Worm (Caenorhabditis elegans): ENCODE results near the gene ucr-1.
A peak's percentile ranks its signal among the peaks of the same experiment; 100 is the strongest.

ucr-1 gene

DNA sequence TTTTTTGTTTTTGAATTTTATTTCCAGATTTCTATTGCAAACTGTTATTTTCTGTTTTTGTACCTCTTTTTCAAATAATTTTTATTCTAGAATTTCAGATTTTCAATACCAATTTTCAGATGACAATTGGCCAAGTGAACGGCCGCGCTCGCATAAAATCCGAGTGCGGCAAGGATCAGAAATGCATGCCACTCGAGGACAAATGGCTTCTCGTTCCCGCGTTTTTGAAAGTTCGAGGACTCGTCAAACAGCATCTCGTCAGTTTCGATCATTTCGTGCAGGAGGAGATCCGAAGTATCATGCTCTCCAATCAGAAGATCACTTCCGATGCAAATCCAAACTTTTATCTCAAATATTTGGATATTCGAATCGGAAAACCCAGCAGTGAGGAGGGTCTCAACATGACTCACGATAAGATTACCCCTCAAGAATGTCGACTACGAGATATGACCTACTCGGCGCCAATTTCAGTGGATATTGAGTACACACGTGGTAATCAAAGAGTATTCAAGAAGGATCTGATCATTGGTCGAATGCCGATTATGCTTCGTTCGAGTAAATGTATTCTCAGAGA is 34.6 kb upstream of the ucr-1 start, which contains the start of gene rpc-2 (continued):
- no peak for TF ChIP-seq lin-54 (GFP tag; optimal IDR thresholded peaks at IDR 0.05)
- no peak for TF ChIP-seq sdz-38 (tag; optimal IDR thresholded peaks at IDR 0.05)
- 0 out of 2 replicates have a peak, but pooled peaks have one; percentile 39 for TF ChIP-seq C06A6.2 (GFP tag; conservative IDR thresholded peaks at IDR 0.05)
- no peak for TF ChIP-seq zim-3 (tag; optimal IDR thresholded peaks at IDR 0.05)
- TF ChIP-seq Y67H2A.10 (GFP tag; conservative IDR thresholded peaks at IDR 0.05) = no peak
- TF ChIP-seq K11D2.4 (GFP tag; IDR thresholded peaks at IDR 0.05) = no peak
- peak; percentile 48; the same call in 1 of the 2 replicates for TF ChIP-seq madf-6 (GFP tag; IDR thresholded peaks at IDR 0.05)
- no peak for TF ChIP-seq cebp-1 (GFP tag; IDR thresholded peaks at IDR 0.05)
- peak; percentile 55 for TF ChIP-seq cebp-1 (tag; optimal IDR thresholded peaks at IDR 0.05)
- TF ChIP-seq nfya-1 (tag; optimal IDR thresholded peaks at IDR 0.05; ENCODE audit: borderline replicate concordance, insufficient read depth) = no peak
- TF ChIP-seq attf-6 (GFP tag; IDR thresholded peaks at IDR 0.05) = no peak
- no peak for TF ChIP-seq ceh-27 (GFP tag; optimal IDR thresholded peaks at IDR 0.05)
- no peak for TF ChIP-seq egrh-3 (GFP tag; IDR thresholded peaks at IDR 0.05)
- TF ChIP-seq F39B2.1 (GFP tag; IDR thresholded peaks at IDR 0.05) = no peak
- no peak for TF ChIP-seq F37B4.10 (GFP tag; IDR thresholded peaks at IDR 0.05)
- no peak for TF ChIP-seq ceh-58 (GFP tag; IDR thresholded peaks at IDR 0.05)
- no peak for TF ChIP-seq mes-4 (tag; optimal IDR thresholded peaks at IDR 0.05)
- TF ChIP-seq Y56A3A.18 (GFP tag; IDR thresholded peaks at IDR 0.05) = peak; percentile 59; the same call in 1 of the 2 replicates
- peak; percentile 38; the same call in 1 of the 2 replicates for TF ChIP-seq Y95B8A.8 (GFP tag; IDR thresholded peaks at IDR 0.05)
- no peak for TF ChIP-seq F49E8.2 (tag; optimal IDR thresholded peaks at IDR 0.05; ENCODE audit: insufficient read depth)
- TF ChIP-seq hlh-26 (GFP tag; conservative IDR thresholded peaks at IDR 0.05) = no peak
- TF ChIP-seq hsf-1 (GFP tag; IDR thresholded peaks at IDR 0.05) = peak; percentile 72
- TF ChIP-seq rpc-1 (optimal IDR thresholded peaks at IDR 0.05) = no peak
- TF ChIP-seq rpc-1 (tag; optimal IDR thresholded peaks at IDR 0.05) = no peak
- no peak for TF ChIP-seq nhr-80 (tag; optimal IDR thresholded peaks at IDR 0.05)
- TF ChIP-seq B0336.3 (GFP tag; IDR thresholded peaks at IDR 0.05) = peak; percentile 63; the same call in 1 of the 2 replicates
- TF ChIP-seq snpc-1.1 (tag; optimal IDR thresholded peaks at IDR 0.05; ENCODE audit: insufficient read depth) = no peak
- TF ChIP-seq rec-8 (tag; optimal IDR thresholded peaks at IDR 0.05) = peak in 1 of 2 experiments; percentile 24
- TF ChIP-seq pha-4 (tag; optimal IDR thresholded peaks at IDR 0.05) = no peak
- TF ChIP-seq dox-1 (GFP tag; IDR thresholded peaks at IDR 0.05) = 0 out of 2 replicates have a peak, but pooled peaks have one; percentile 15
- TF ChIP-seq Y53G8AR.9 (GFP tag; conservative IDR thresholded peaks at IDR 0.05) = peak; percentile 86
- no peak for TF ChIP-seq aptf-2 (GFP tag; conservative IDR thresholded peaks at IDR 0.05)
- TF ChIP-seq hmg-20 (GFP tag; IDR thresholded peaks at IDR 0.05) = 0 out of 2 replicates have a peak, but pooled peaks have one; percentile 51
- TF ChIP-seq F10E7.11 (tag; optimal IDR thresholded peaks at IDR 0.05) = peak; percentile 18
- no peak for TF ChIP-seq ceh-79 (tag; optimal IDR thresholded peaks at IDR 0.05)
- no peak for TF ChIP-seq bed-2 (GFP tag; IDR thresholded peaks at IDR 0.05)
- TF ChIP-seq F23B12.7 (tag; optimal IDR thresholded peaks at IDR 0.05; ENCODE audit: insufficient read depth) = no peak
- peak; percentile 26 for TF ChIP-seq madf-10 (tag; optimal IDR thresholded peaks at IDR 0.05)
- peak; percentile 70 for TF ChIP-seq athp-1 (tag; optimal IDR thresholded peaks at IDR 0.05)
- 0 out of 2 replicates have a peak, but pooled peaks have one; percentile 57 for TF ChIP-seq egl-44 (GFP tag; IDR thresholded peaks at IDR 0.05)
- no peak for TF ChIP-seq rcor-1 (GFP tag; IDR thresholded peaks at IDR 0.05)
- no peak for TF ChIP-seq nhr-179 (tag; optimal IDR thresholded peaks at IDR 0.05)
- TF ChIP-seq attf-3 (GFP tag; conservative IDR thresholded peaks at IDR 0.05) = no peak
- TF ChIP-seq nfyb-1 (GFP tag; IDR thresholded peaks at IDR 0.05) = no peak
- TF ChIP-seq pbrm-1 (GFP tag; IDR thresholded peaks at IDR 0.05) = peak; percentile 32; the same call in 1 of the 2 replicates
- TF ChIP-seq ets-4 (GFP tag; optimal IDR thresholded peaks at IDR 0.05) = no peak
- no peak for TF ChIP-seq xnd-1 (tag; optimal IDR thresholded peaks at IDR 0.05)
- no peak for TF ChIP-seq efl-1 (GFP tag; optimal IDR thresholded peaks at IDR 0.05)
